Fruit fly (Drosophila melanogaster) whole organism, pupa: Measurements from ENCODE around the gene Cyt-c1L.

Experiments used
- CG13204 ChIP-seq: fragments of 200-800 bp; sonication (Bioruptor generic); optimal IDR thresholded peaks from 2 replicates; lab custom pipeline; 2018; ENCODE audit warnings: missing biosample characterization, mild to moderate bottlenecking, missing genetic modification characterization, moderate library complexity
- CG32121 ChIP-seq: fragments of 200-800 bp; sonication (Bioruptor generic); IDR thresholded peaks from 2 replicates; pipeline ENCODE4 v1.3.6; 2022; ENCODE audit warnings: missing biosample characterization, missing genetic modification characterization
- CG8159 ChIP-seq: fragments of 200-800 bp; sonication (Bioruptor generic); optimal IDR thresholded peaks from 3 replicates; lab custom pipeline; 2018; ENCODE audit warnings: missing biosample characterization, mild to moderate bottlenecking, missing genetic modification characterization, moderate library complexity
- Pif1B ChIP-seq: fragments of 200-800 bp; sonication (Bioruptor generic); optimal IDR thresholded peaks from 3 replicates; lab custom pipeline; 2016; ENCODE audit warnings: missing biosample characterization, missing genetic modification characterization

dm6 chr3R:29228745-29229448 is 25.0 kb upstream of the Cyt-c1L start, which contains the start of gene Usp1:
- TF ChIP-seq CG32121 (no peak), CG8159 (tag; lab: Kevin White, UChicago) (no peak), Pif1B (GFP tag; lab: Kevin White, UChicago) (no peak), CG13204 (GFP tag; lab: Kevin White, UChicago) (no peak)
